Fruit fly (Drosophila melanogaster) whole organism, pupa: ENCODE data around the gene pyx.

Experiments
- CG10348 ChIP-seq: fragments of 200-800 bp; sonication (Bioruptor generic); IDR thresholded peaks from 2 replicates; pipeline ENCODE4 v1.3.6; 2022; ENCODE audit warnings: missing biosample characterization, missing genetic modification characterization
- CG12605 ChIP-seq: fragments of 200-800 bp; sonication (Bioruptor generic); IDR thresholded peaks from 2 replicates; pipeline ENCODE4 v1.3.6; 2022; ENCODE audit warnings: missing biosample characterization, missing genetic modification characterization
- CG13204 ChIP-seq: fragments of 200-800 bp; sonication (Bioruptor generic); optimal IDR thresholded peaks from 2 replicates; lab custom pipeline; 2018; ENCODE audit warnings: missing biosample characterization, mild to moderate bottlenecking, missing genetic modification characterization, moderate library complexity
- CG14655 ChIP-seq: fragments of 200-800 bp; sonication (Bioruptor generic); optimal IDR thresholded peaks from 3 replicates; lab custom pipeline; 2017; ENCODE audit warnings: mild to moderate bottlenecking, missing biosample characterization, missing genetic modification reagents, missing genetic modification characterization
- CG15710 ChIP-seq: fragments of 200-800 bp; sonication (Bioruptor generic); optimal IDR thresholded peaks from 2 replicates; lab custom pipeline; 2018; ENCODE audit warnings: missing biosample characterization, mild to moderate bottlenecking, missing genetic modification characterization, moderate library complexity
- CG17806 ChIP-seq: fragments of 200-800 bp; sonication (Bioruptor generic); optimal IDR thresholded peaks from 2 replicates; lab custom pipeline; 2018; ENCODE audit warnings: missing biosample characterization, mild to moderate bottlenecking, missing genetic modification characterization, moderate library complexity
- CG32121 ChIP-seq: fragments of 200-800 bp; sonication (Bioruptor generic); IDR thresholded peaks from 2 replicates; pipeline ENCODE4 v1.3.6; 2022; ENCODE audit warnings: missing biosample characterization, missing genetic modification characterization
- CG34367 ChIP-seq: fragments of 200-800 bp; sonication (Bioruptor generic); optimal IDR thresholded peaks from 2 replicates; lab custom pipeline; 2018; ENCODE audit warnings: missing biosample characterization, mild to moderate bottlenecking, missing genetic modification characterization
- CG4496 ChIP-seq: fragments of 200-800 bp; sonication (Bioruptor generic); IDR thresholded peaks from 3 replicates; pipeline ENCODE4 v1.3.6; 2022; ENCODE audit warnings: missing biosample characterization, missing genetic modification characterization
- CG8159 ChIP-seq: fragments of 200-800 bp; sonication (Bioruptor generic); optimal IDR thresholded peaks from 3 replicates; lab custom pipeline; 2018; ENCODE audit warnings: missing biosample characterization, mild to moderate bottlenecking, missing genetic modification characterization, moderate library complexity
- CG8301 ChIP-seq: fragments of 200-800 bp; sonication (Bioruptor generic); optimal IDR thresholded peaks from 2 replicates; lab custom pipeline; 2018; ENCODE audit warnings: missing biosample characterization, mild to moderate bottlenecking, missing genetic modification characterization
- CG9948 ChIP-seq: fragments of 200-800 bp; sonication (Bioruptor generic); optimal IDR thresholded peaks from 2 replicates; lab custom pipeline; 2018; ENCODE audit warnings: missing biosample characterization, mild to moderate bottlenecking, missing genetic modification characterization, moderate library complexity
- D1 ChIP-seq: fragments of 200-800 bp; sonication (Bioruptor generic); optimal IDR thresholded peaks from 2 replicates; lab custom pipeline; 2018; ENCODE audit warnings: missing biosample characterization, mild to moderate bottlenecking, missing genetic modification characterization, moderate library complexity
- EcR ChIP-seq: fragments of 200-800 bp; sonication (Bioruptor generic); optimal IDR thresholded peaks from 3 replicates; lab custom pipeline; 2019; ENCODE audit warnings: missing biosample characterization, missing genetic modification characterization, mild to moderate bottlenecking, moderate library complexity, missing genetic modification reagents
- Ets98B ChIP-seq: fragments of 200-800 bp; sonication (Bioruptor generic); IDR thresholded peaks from 2 replicates; pipeline ENCODE4 v1.3.6; 2022; ENCODE audit warnings: missing biosample characterization, missing genetic modification characterization
- Pif1A ChIP-seq: fragments of 200-800 bp; sonication (Bioruptor generic); optimal IDR thresholded peaks from 3 replicates; lab custom pipeline; 2016; ENCODE audit warnings: missing biosample characterization, missing genetic modification characterization
- Pif1B ChIP-seq: fragments of 200-800 bp; sonication (Bioruptor generic); optimal IDR thresholded peaks from 3 replicates; lab custom pipeline; 2016; ENCODE audit warnings: missing biosample characterization, missing genetic modification characterization
- Snoo ChIP-seq: fragments of 200-800 bp; sonication (Bioruptor generic); optimal IDR thresholded peaks from 3 replicates; lab custom pipeline; 2017; ENCODE audit warnings: missing biosample characterization, mild to moderate bottlenecking, missing genetic modification characterization, inconsistent platforms
- fd96Ca ChIP-seq: fragments of 200-800 bp; sonication (Bioruptor generic); IDR thresholded peaks from 3 replicates; pipeline ENCODE4 v1.3.6; 2022; ENCODE audit warnings: missing biosample characterization, missing genetic modification characterization
- gl ChIP-seq: fragments of 200-800 bp; sonication (Bioruptor generic); optimal IDR thresholded peaks from 2 replicates; lab custom pipeline; 2018; ENCODE audit warnings: missing biosample characterization, mild to moderate bottlenecking, missing genetic modification characterization
- rn ChIP-seq: fragments of 200-800 bp; sonication (Bioruptor generic); IDR thresholded peaks from 2 replicates; pipeline ENCODE4 v1.3.6; 2022; ENCODE audit warnings: missing biosample characterization, missing genetic modification characterization

pyx gene

dm6 chr3L:233251-233650 lies 10.4 kb upstream of the pyx start, which contains the start of gene CG34453:
Gene CG34453 (minus strand): TSS chr3L:233351.
- no peak for TF ChIP-seq gl (tag; lab: Kevin White, UChicago)
- no peak for TF ChIP-seq CG4496
- no peak for TF ChIP-seq CG10348 (GFP tag; lab: Robert Waterston, UW)
- no peak for TF ChIP-seq CG8301
- TF ChIP-seq EcR (GFP tag; lab: Kevin White, UChicago): no peak

dm6 chr3L:232267-232666 lies 9.4 kb upstream of the pyx start, which contains the start of gene CG34454:
Gene CG34454 (minus strand): TSS chr3L:232350.
- no peak for TF ChIP-seq CG34367 (tag; lab: Kevin White, UChicago)
- no peak for TF ChIP-seq CG32121 (GFP tag; lab: Robert Waterston, UW)
- no peak for TF ChIP-seq CG15710 (tag; lab: Kevin White, UChicago)
- no peak for TF ChIP-seq Pif1A (GFP tag; lab: Kevin White, UChicago)
- TF ChIP-seq EcR (GFP tag; lab: Kevin White, UChicago): no peak
- TF ChIP-seq CG12605: no peak
- no peak for TF ChIP-seq gl (tag; lab: Kevin White, UChicago)
- TF ChIP-seq, all 21 proteins: peak for 0

DNA sequence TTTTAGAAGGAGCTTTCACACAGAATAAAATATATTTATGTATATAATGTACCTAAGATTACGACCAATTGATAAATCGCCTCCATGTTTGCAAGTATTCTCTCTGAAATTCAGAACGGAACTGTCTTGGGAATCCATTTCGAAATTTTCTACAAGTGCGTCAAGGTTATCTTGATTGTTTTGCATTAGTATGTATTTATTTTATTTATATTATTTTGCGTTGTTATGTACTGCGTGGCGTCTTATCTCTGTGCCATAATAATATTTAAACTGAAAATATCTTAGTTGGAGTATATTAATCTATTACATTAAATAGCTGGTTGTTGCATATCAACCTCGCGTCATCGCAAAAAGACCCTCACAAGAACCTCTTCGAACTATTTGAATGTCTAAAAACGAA lies 8.6 kb upstream of the pyx start, which contains the start of gene CG42846:
Gene CG42846 (minus strand): TSS at position 101 of the 400 bp plus-strand sequence.
- no peak for TF ChIP-seq CG8159 (tag; lab: Kevin White, UChicago)

dm6 chr3L:225120-225519 lies 2.3 kb upstream of the pyx start:
- TF ChIP-seq CG8301 (no peak), Snoo (no peak), fd96Ca (no peak), CG10348 (GFP tag; lab: Robert Waterston, UW) (no peak), CG14655 (GFP tag; lab: Kevin White, UChicago) (no peak), rn (no peak), Pif1A (GFP tag; lab: Kevin White, UChicago) (no peak), D1 (tag; lab: Kevin White, UChicago) (no peak), CG13204 (GFP tag; lab: Kevin White, UChicago) (no peak), CG8159 (tag; lab: Kevin White, UChicago) (no peak), CG9948 (tag; lab: Kevin White, UChicago) (no peak)

DNA sequence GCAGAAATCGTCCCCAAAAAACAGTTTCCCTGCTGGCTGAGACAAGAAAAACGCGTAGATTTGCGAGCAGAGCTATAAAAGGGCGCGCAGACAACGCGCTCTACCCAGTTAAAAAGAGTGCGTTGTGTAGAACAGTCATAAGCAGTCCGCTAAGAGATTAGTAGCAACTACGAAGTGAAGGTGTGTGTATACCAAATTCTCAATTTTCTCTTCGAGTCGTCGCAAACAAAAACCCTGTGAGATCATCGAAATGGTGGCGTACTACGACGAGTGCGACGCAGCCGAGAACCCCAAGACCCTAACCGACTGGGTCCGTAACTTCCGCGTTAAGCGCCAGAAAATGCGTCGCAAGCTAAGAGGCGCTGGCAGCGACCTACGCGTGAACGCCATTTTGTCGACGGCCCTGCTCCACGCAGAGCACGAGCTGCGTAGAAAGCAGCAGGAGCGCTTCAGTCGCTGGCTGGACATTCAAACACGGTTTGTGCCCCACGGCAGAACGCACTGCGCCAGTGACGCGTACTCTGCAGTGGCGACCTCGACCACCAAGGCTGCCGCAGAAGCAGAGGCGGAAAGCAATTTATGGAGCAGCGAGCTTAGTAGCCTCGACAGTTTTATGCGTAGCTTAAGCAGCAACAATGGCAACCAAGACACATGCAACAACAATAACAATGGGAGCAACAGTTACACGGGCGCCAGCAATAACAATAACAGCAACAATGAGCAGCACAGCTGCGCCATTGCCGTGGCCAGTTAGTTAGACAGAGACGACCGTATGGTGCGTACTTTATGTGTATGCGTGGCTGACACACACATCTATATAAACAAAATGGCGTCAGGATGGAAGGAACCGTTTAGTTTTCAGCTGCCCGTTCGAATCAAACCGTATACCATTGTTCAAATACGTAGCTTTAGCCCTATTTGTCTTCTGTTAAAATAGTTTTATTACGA lies 1.4 kb upstream of the pyx start:
- peak; percentile 56; the same call in 2 of the 3 replicates for TF ChIP-seq fd96Ca
- no peak for TF ChIP-seq Pif1B (GFP tag; lab: Kevin White, UChicago)
- no peak for TF ChIP-seq gl (tag; lab: Kevin White, UChicago)
- no peak; the same call in 1 of the 2 replicates for TF ChIP-seq Ets98B (GFP tag; lab: Robert Waterston, UW)
- TF ChIP-seq CG12605: peak; percentile 15; the same call in 1 of the 2 replicates
- TF ChIP-seq CG8159 (tag; lab: Kevin White, UChicago): peak; percentile 26
- no peak for TF ChIP-seq EcR (GFP tag; lab: Kevin White, UChicago)
- TF ChIP-seq CG9948 (tag; lab: Kevin White, UChicago): no peak
- peak; percentile 58 for TF ChIP-seq CG4496
- no peak for TF ChIP-seq Snoo
- no peak for TF ChIP-seq CG14655 (GFP tag; lab: Kevin White, UChicago)
- no peak for TF ChIP-seq rn

dm6 chr3L:217480-218118 lies 5.3 kb downstream of the pyx start, which contains the start of gene CG13877:
Gene CG13877 (plus strand): TSS chr3L:218068.
- TF ChIP-seq CG15710 (tag; lab: Kevin White, UChicago): no peak
- TF ChIP-seq EcR (GFP tag; lab: Kevin White, UChicago): peak; percentile 50

DNA sequence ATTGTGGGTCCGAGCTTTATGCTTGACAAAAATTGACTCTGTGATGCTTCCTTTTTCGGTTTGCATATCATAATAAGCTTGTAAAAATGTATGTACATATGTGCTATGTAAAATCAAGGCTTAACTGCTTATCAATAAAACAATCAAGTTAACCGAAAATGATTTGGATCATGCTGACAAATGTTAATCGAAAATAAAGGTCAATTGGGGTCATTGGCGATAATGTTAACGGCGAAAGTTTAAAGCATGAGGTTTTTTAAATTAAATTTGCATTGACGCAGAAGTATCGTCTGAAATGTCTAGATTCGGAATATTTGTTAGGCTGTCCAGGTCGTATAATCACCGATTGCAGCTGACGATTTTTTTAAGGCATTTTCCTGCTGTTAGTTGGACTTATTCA lies 6.5 kb downstream of the pyx start, which contains the start of gene Kaz1-ORFB:
Gene Kaz1-ORFB (plus strand): TSS at position 301 of the 400 bp plus-strand sequence.
- TF ChIP-seq D1 (tag; lab: Kevin White, UChicago): no peak
- TF ChIP-seq CG32121 (GFP tag; lab: Robert Waterston, UW): no peak
- TF ChIP-seq CG8159 (tag; lab: Kevin White, UChicago): no peak
- no peak for TF ChIP-seq rn
- no peak for TF ChIP-seq CG9948 (tag; lab: Kevin White, UChicago)
- no peak for TF ChIP-seq CG15710 (tag; lab: Kevin White, UChicago)
- TF ChIP-seq CG14655 (GFP tag; lab: Kevin White, UChicago): no peak
- no peak for TF ChIP-seq CG8301
- no peak for TF ChIP-seq CG13204 (GFP tag; lab: Kevin White, UChicago)
- no peak for TF ChIP-seq Pif1B (GFP tag; lab: Kevin White, UChicago)
- no peak for TF ChIP-seq CG10348 (GFP tag; lab: Robert Waterston, UW)
- no peak for TF ChIP-seq CG17806 (tag; lab: Kevin White, UChicago)
- TF ChIP-seq CG34367 (tag; lab: Kevin White, UChicago): no peak
- no peak for TF ChIP-seq CG12605
- no peak for TF ChIP-seq Ets98B (GFP tag; lab: Robert Waterston, UW)
- TF ChIP-seq Snoo: no peak
- TF ChIP-seq CG4496: no peak
- no peak for TF ChIP-seq gl (tag; lab: Kevin White, UChicago)
- TF ChIP-seq fd96Ca: no peak
- no peak for TF ChIP-seq EcR (GFP tag; lab: Kevin White, UChicago)
